Comparison of ENCODE assay signal across 2 fruit fly cellular contexts in genomic region chr3L:3787077-3787433, dm6.
TF ChIP-seq lines count a peak whose summit lies in the region.

No protein-coding gene starts in this region.

- TF ChIP-seq CTCF in whole organism, embryonic (GFP tag; optimal IDR thresholded peaks at IDR 0.05; lab: Kevin White, UChicago): no peak

TF ChIP-seq in whole organism, embryonic, 481 proteins besides CTCF, POLR2A, EP300 and RAD21:
- TF ChIP-seq Mrtf (GFP tag; IDR thresholded peaks at IDR 0.05; lab: Robert Waterston, UW): 0 out of 3 replicates have a peak, but pooled peaks have one; percentile 2
- 0 out of 2 replicates have a peak, but pooled peaks have one; percentile 5 for TF ChIP-seq Awh (GFP tag; IDR thresholded peaks at IDR 0.05; lab: Robert Waterston, UW)
- TF ChIP-seq CG12104 (GFP tag; optimal IDR thresholded peaks at IDR 0.05; lab: Kevin White, UChicago): no peak
- TF ChIP-seq CG16813 (GFP tag; IDR thresholded peaks at IDR 0.05; lab: Robert Waterston, UW; ENCODE audit: partially characterized antibody): no peak
- TF ChIP-seq wor (GFP tag; IDR thresholded peaks at IDR 0.05; lab: Robert Waterston, UW): 0 out of 2 replicates have a peak, but pooled peaks have one; percentile 6
- TF ChIP-seq kni (GFP tag; optimal IDR thresholded peaks at IDR 0.05; lab: Kevin White, UChicago): peak; percentile 45
- TF ChIP-seq sd (tag; optimal IDR thresholded peaks at IDR 0.05; lab: Kevin White, UChicago): peak; percentile 79
- no peak for TF ChIP-seq shn (GFP tag; optimal IDR thresholded peaks at IDR 0.05; lab: Kevin White, UChicago)
- peak; percentile 33 to 36 for TF ChIP-seq Trl (optimal IDR thresholded peaks at IDR 0.05; lab: Kevin White, UChicago)
- TF ChIP-seq Trl (GFP tag; optimal IDR thresholded peaks at IDR 0.05; lab: Kevin White, UChicago): no peak
- no peak for TF ChIP-seq ind (GFP tag; optimal IDR thresholded peaks at IDR 0.05; lab: Kevin White, UChicago)
- peak; percentile 89 for TF ChIP-seq nerfin-1 (tag; optimal IDR thresholded peaks at IDR 0.05; lab: Kevin White, UChicago)
TF ChIP-seq in whole organism, embryonic: peak in this region for 7.

TF ChIP-seq in whole organism, pupa, 21 proteins besides CTCF, POLR2A, EP300 and RAD21:
- TF ChIP-seq Ets98B (GFP tag; IDR thresholded peaks at IDR 0.05; lab: Robert Waterston, UW) (peak; percentile 24; the same call in 1 of the 2 replicates), fd96Ca (GFP tag; IDR thresholded peaks at IDR 0.05; lab: Robert Waterston, UW) (no peak)
